Worm (Caenorhabditis elegans) whole organism, late embryonic: Measurements from ENCODE around the gene taap-1.

Experiments used
- C38D4.7 ChIP-seq: fragments of 200-800 bp; sonication (Bioruptor generic); optimal IDR thresholded peaks from 2 replicates; lab custom pipeline; 2018; ENCODE audit warnings: mild to moderate bottlenecking, missing genetic modification characterization, moderate library complexity, missing compliant biosample characterization
- T23F11.4 ChIP-seq: fragments of 200-800 bp; sonication (Bioruptor generic); optimal IDR thresholded peaks from 2 replicates; lab custom pipeline; 2018; ENCODE audit warnings: mild to moderate bottlenecking, missing genetic modification characterization, missing compliant biosample characterization
- ama-1 ChIP-seq: fragments of 150-350 bp; optimal IDR thresholded peaks from 2 replicates; lab custom pipeline; 2014
- dmd-4 ChIP-seq: sonication (generic microtip); optimal IDR thresholded peaks from 2 replicates; lab custom pipeline; 2016; ENCODE audit warnings: borderline replicate concordance, missing genetic modification characterization, missing compliant biosample characterization
- hlh-8 ChIP-seq: sonication (generic microtip); optimal IDR thresholded peaks from 2 replicates; lab custom pipeline; 2016; ENCODE audit warnings: missing genotype, missing genetic modification characterization, missing compliant biosample characterization

DNA sequence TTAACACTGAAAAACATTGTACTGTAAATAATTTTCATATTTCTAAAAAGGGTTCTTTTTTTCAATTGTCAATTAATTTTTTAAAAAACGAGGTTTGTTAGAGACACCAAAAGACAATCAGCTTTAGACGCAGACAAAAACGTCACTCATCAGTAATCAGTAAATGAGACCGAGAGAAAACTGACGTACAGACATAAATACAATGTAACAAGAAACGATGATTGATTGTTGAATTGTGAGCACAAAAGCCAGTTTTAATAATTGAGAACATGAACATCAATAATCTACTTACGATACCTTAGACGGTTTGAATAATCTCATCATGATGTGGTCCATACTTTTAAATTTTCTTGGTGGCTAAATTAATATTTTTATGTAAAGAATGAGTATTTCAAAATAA is 23.1 kb upstream of the taap-1 start:
- TF ChIP-seq dmd-4 (tag; lab: Kevin White, UChicago) (no peak), ama-1 (lab: Kevin White, UChicago) (no peak), T23F11.4 (GFP tag; lab: Kevin White, UChicago) (no peak), C38D4.7 (GFP tag; lab: Kevin White, UChicago) (no peak), hlh-8 (no peak)
